Fruit fly (Drosophila melanogaster): ENCODE measurements around the gene Eig71Ef.

Eig71Ef gene

dm6 chr3L:15704250-15704985 is 47.2 kb upstream of the Eig71Ef start (continued):
- TF ChIP-seq Oaz (GFP tag; IDR thresholded peaks at IDR 0.05) (no peak), CG3281 (GFP tag; optimal IDR thresholded peaks at IDR 0.05) (peak; percentile 24), Myb (GFP tag; optimal IDR thresholded peaks at IDR 0.05) (no peak), tin (GFP tag; optimal IDR thresholded peaks at IDR 0.05) (peak; percentile 31), usp (GFP tag; optimal IDR thresholded peaks at IDR 0.05) (no peak), CG18599 (GFP tag; optimal IDR thresholded peaks at IDR 0.05) (peak; percentile 39), CG14441 (GFP tag; IDR thresholded peaks at IDR 0.05) (no peak), tup (GFP tag; optimal IDR thresholded peaks at IDR 0.05) (no peak), CG13123 (GFP tag; optimal IDR thresholded peaks at IDR 0.05) (no peak), Chrac-16 (GFP tag; optimal IDR thresholded peaks at IDR 0.05) (peak; percentile 44), CG10431 (GFP tag; optimal IDR thresholded peaks at IDR 0.05) (peak; percentile 56), CG34376 (GFP tag; optimal IDR thresholded peaks at IDR 0.05) (no peak), CG12155 (GFP tag; optimal IDR thresholded peaks at IDR 0.05) (peak; percentile 29), jing (GFP tag; optimal IDR thresholded peaks at IDR 0.05) (peak; percentile 4), CG10274 (GFP tag; optimal IDR thresholded peaks at IDR 0.05) (no peak), salm (tag; optimal IDR thresholded peaks at IDR 0.05) (peak; percentile 27), C15 (GFP tag; IDR thresholded peaks at IDR 0.05) (no peak), ash1 (GFP tag; optimal IDR thresholded peaks at IDR 0.05) (no peak), maf-S (GFP tag; optimal IDR thresholded peaks at IDR 0.05) (no peak), B-H1 (GFP tag; IDR thresholded peaks at IDR 0.05) (no peak), Fer1 (GFP tag; optimal IDR thresholded peaks at IDR 0.05) (peak; percentile 14), CG17802 (tag; optimal IDR thresholded peaks at IDR 0.05) (no peak), CG6854 (GFP tag; optimal IDR thresholded peaks at IDR 0.05) (no peak), Nf-YA (GFP tag; IDR thresholded peaks at IDR 0.05) (no peak), bbx (GFP tag; IDR thresholded peaks at IDR 0.05; ENCODE audit: partially characterized antibody) (no peak), MESR4 (GFP tag; optimal IDR thresholded peaks at IDR 0.05) (no peak), pzg (GFP tag; optimal IDR thresholded peaks at IDR 0.05) (no peak), CG6791 (GFP tag; IDR thresholded peaks at IDR 0.05; ENCODE audit: partially characterized antibody) (no peak), CG10959 (GFP tag; IDR thresholded peaks at IDR 0.05) (no peak), ase (GFP tag; IDR thresholded peaks at IDR 0.05) (no peak), Drgx (GFP tag; IDR thresholded peaks at IDR 0.05) (no peak), gro (GFP tag; optimal IDR thresholded peaks at IDR 0.05) (no peak), jigr1 (GFP tag; IDR thresholded peaks at IDR 0.05) (no peak), esg (GFP tag; conservative IDR thresholded peaks at IDR 0.05) (no peak; the same call in 1 of the 2 replicates), CG4707 (GFP tag; optimal IDR thresholded peaks at IDR 0.05) (no peak), CG9609 (GFP tag; optimal IDR thresholded peaks at IDR 0.05) (no peak), gcm (GFP tag; optimal IDR thresholded peaks at IDR 0.05) (peak; percentile 32), CG17359 (tag; optimal IDR thresholded peaks at IDR 0.05) (peak; percentile 69), otp (GFP tag; IDR thresholded peaks at IDR 0.05) (peak; percentile 48; the same call in 1 of the 3 replicates), corto (GFP tag; optimal IDR thresholded peaks at IDR 0.05) (no peak), CG14014 (GFP tag; IDR thresholded peaks at IDR 0.05) (no peak), jumu (GFP tag; optimal IDR thresholded peaks at IDR 0.05) (no peak), ssp (GFP tag; IDR thresholded peaks at IDR 0.05) (peak; percentile 32; the same call in 1 of the 2 replicates), CG12942 (GFP tag; optimal IDR thresholded peaks at IDR 0.05) (peak; percentile 16), dmrt99B (tag; optimal IDR thresholded peaks at IDR 0.05) (peak; percentile 78), CG6765 (GFP tag; optimal IDR thresholded peaks at IDR 0.05) (no peak), run (tag; optimal IDR thresholded peaks at IDR 0.05) (peak; percentile 28), CG17328 (GFP tag; IDR thresholded peaks at IDR 0.05) (no peak; the same call in 1 of the 2 replicates), CkIIα-i1 (GFP tag; IDR thresholded peaks at IDR 0.05) (no peak), CG9797 (GFP tag; optimal IDR thresholded peaks at IDR 0.05) (no peak)

All from whole organism, embryonic.